Worm (Caenorhabditis elegans): ENCODE data around the gene adm-2.

The adm-2 gene

ce11 chrX:13655769-13656168 is 32.0 kb upstream of the adm-2 start:
- TF ChIP-seq med-1 (GFP tag; optimal IDR thresholded peaks at IDR 0.05; ENCODE audit: insufficient read depth) (no peak), flt-1 (GFP tag; IDR thresholded peaks at IDR 0.05) (no peak), ztf-29 (GFP tag; IDR thresholded peaks at IDR 0.05) (no peak), ref-1 (GFP tag; conservative IDR thresholded peaks at IDR 0.05) (no peak), ztf-23 (GFP tag; IDR thresholded peaks at IDR 0.05) (no peak), tab-1 (GFP tag; IDR thresholded peaks at IDR 0.05) (no peak), klf-2 (GFP tag; conservative IDR thresholded peaks at IDR 0.05) (no peak), cog-1 (tag; optimal IDR thresholded peaks at IDR 0.05) (no peak), T22C8.4 (GFP tag; IDR thresholded peaks at IDR 0.05) (no peak)

DNA sequence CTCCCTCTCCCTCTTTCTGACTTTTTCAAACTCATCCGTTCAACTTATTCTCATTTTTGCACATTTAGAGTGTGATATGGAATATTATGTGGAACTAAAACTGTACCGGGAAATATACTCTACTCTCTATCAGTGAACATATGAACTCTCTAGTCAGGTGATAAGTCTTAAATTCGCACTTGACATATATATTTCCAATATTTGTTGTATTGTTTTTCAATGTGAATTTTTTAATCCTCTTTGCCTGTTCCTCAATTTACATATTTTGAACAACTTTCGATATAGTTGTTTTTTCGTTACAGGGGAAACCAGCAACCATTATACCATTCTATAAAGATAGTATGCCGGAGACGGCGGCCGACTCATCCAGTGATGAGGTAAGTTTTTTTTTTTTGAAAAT is 27.5 kb upstream of the adm-2 start, which contains the start of gene C04A11.1:
Gene C04A11.1 (plus strand): TSS at position 301 of the 400 bp plus-strand sequence.
- TF ChIP-seq tab-1 (GFP tag; IDR thresholded peaks at IDR 0.05) (no peak), ref-1 (GFP tag; conservative IDR thresholded peaks at IDR 0.05) (no peak), klf-2 (GFP tag; conservative IDR thresholded peaks at IDR 0.05) (no peak), cog-1 (tag; optimal IDR thresholded peaks at IDR 0.05) (no peak), ztf-29 (GFP tag; IDR thresholded peaks at IDR 0.05) (no peak), T22C8.4 (GFP tag; IDR thresholded peaks at IDR 0.05) (no peak), ztf-23 (GFP tag; IDR thresholded peaks at IDR 0.05) (no peak), flt-1 (GFP tag; IDR thresholded peaks at IDR 0.05) (no peak), med-1 (GFP tag; optimal IDR thresholded peaks at IDR 0.05; ENCODE audit: insufficient read depth) (no peak)

DNA sequence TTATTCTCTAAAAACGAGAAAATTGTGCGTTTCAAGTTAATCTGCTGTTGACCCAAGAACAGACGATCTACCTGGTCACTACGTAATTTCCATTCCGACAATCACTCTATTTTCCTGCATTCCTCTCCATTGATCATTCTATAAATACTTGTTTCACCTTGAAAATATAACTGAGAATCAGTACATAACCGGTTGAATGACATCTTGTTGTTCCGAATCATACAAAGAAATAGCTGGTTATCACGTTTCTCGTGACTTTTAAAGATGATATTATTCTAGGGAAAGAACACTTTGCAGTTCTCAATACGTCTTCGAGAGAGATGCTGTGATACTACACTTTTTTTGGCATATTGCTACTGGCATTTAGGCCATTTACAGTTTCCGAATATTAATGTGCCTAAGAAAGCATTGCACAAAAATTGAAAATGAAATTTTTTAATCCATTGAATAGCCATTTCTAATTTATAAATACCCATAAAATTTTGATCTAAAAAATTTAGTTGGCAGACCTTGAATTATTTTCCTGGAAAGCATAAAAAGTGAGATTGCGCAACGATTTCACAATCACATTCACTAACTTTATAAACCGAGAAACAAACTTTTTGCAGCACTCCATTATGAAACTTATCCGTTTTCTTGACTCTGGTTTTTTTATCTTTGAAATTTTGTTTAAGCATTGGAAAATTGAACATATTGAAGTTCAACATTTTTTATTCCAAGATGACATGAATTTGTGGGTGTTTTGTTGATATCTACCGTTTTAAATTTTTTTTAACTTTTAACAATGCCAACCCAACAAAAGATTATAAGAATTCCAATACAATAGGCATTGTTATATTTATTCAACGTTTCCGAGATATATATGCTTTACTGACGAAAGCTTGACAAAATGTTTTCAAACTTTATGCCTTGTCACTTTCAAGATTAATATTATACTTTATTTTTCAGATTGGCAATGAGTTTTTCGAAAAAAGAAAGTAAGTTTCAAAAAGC is 23.8 kb upstream of the adm-2 start, which contains the start of gene C04A11.5:
Gene C04A11.5 (plus strand): TSS at position 943 of the 993 bp plus-strand sequence.
- TF ChIP-seq cog-1 (tag; optimal IDR thresholded peaks at IDR 0.05) (no peak), flt-1 (GFP tag; IDR thresholded peaks at IDR 0.05) (no peak), ref-1 (GFP tag; conservative IDR thresholded peaks at IDR 0.05) (no peak), tab-1 (GFP tag; IDR thresholded peaks at IDR 0.05) (no peak), med-1 (GFP tag; optimal IDR thresholded peaks at IDR 0.05; ENCODE audit: insufficient read depth) (no peak), ztf-29 (GFP tag; IDR thresholded peaks at IDR 0.05) (no peak), T22C8.4 (GFP tag; IDR thresholded peaks at IDR 0.05) (no peak), ztf-23 (GFP tag; IDR thresholded peaks at IDR 0.05) (no peak), klf-2 (GFP tag; conservative IDR thresholded peaks at IDR 0.05) (no peak)

ce11 chrX:13665447-13665846 is 22.3 kb upstream of the adm-2 start:
- TF ChIP-seq T22C8.4 (GFP tag; IDR thresholded peaks at IDR 0.05) (peak; percentile 99), klf-2 (GFP tag; conservative IDR thresholded peaks at IDR 0.05) (peak; percentile 99), cog-1 (tag; optimal IDR thresholded peaks at IDR 0.05) (peak; percentile 98), tab-1 (GFP tag; IDR thresholded peaks at IDR 0.05) (peak; percentile 100), ref-1 (GFP tag; conservative IDR thresholded peaks at IDR 0.05) (peak; percentile 98), ztf-29 (GFP tag; IDR thresholded peaks at IDR 0.05) (peak; percentile 99), ztf-23 (GFP tag; IDR thresholded peaks at IDR 0.05) (peak; percentile 98), med-1 (GFP tag; optimal IDR thresholded peaks at IDR 0.05; ENCODE audit: insufficient read depth) (peak; percentile 86), flt-1 (GFP tag; IDR thresholded peaks at IDR 0.05) (peak; percentile 99)

- TF ChIP-seq ztf-23 (GFP tag; IDR thresholded peaks at IDR 0.05) (no peak), tab-1 (GFP tag; IDR thresholded peaks at IDR 0.05) (no peak), klf-2 (GFP tag; conservative IDR thresholded peaks at IDR 0.05) (no peak), flt-1 (GFP tag; IDR thresholded peaks at IDR 0.05) (no peak), T22C8.4 (GFP tag; IDR thresholded peaks at IDR 0.05) (no peak)
These were observed 20.9 kb upstream of the adm-2 start for ce11 chrX:13666864-13667263.

- no peak for TF ChIP-seq tab-1 (GFP tag; IDR thresholded peaks at IDR 0.05)
- no peak for TF ChIP-seq flt-1 (GFP tag; IDR thresholded peaks at IDR 0.05)
- TF ChIP-seq ref-1 (GFP tag; conservative IDR thresholded peaks at IDR 0.05): no peak
- no peak for TF ChIP-seq med-1 (GFP tag; optimal IDR thresholded peaks at IDR 0.05; ENCODE audit: insufficient read depth)
- no peak for TF ChIP-seq ztf-29 (GFP tag; IDR thresholded peaks at IDR 0.05)
- TF ChIP-seq ztf-23 (GFP tag; IDR thresholded peaks at IDR 0.05): no peak
- no peak for TF ChIP-seq cog-1 (tag; optimal IDR thresholded peaks at IDR 0.05)
- no peak for TF ChIP-seq klf-2 (GFP tag; conservative IDR thresholded peaks at IDR 0.05)
- no peak for TF ChIP-seq T22C8.4 (GFP tag; IDR thresholded peaks at IDR 0.05)
These were observed 19.0 kb upstream of the adm-2 start, which contains the start of gene C04A11.2 for ce11 chrX:13668728-13669127. Gene C04A11.2 (minus strand): TSS chrX:13668828.

DNA sequence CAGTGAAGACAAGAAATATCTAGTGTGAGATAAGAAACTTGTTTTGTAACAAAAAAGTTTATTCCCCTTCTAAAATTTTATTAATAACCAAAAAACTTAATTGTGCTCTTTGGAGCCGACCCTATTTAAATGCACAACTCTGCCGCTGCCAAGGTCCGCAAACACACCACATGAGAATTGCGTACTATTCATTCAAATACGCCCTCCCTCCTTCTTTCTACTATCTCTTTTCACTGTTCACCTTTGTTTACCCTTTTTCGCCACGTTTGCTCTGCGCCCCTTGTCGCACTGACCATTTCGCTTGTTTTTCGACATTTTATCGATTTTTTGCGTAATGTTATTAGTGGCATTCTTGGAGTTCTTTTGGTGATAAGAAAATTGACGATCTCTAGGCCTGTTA is 18.1 kb upstream of the adm-2 start:
- TF ChIP-seq ztf-29 (GFP tag; IDR thresholded peaks at IDR 0.05): no peak
- no peak for TF ChIP-seq med-1 (GFP tag; optimal IDR thresholded peaks at IDR 0.05; ENCODE audit: insufficient read depth)
- TF ChIP-seq T22C8.4 (GFP tag; IDR thresholded peaks at IDR 0.05): peak; percentile 61
- TF ChIP-seq tab-1 (GFP tag; IDR thresholded peaks at IDR 0.05): no peak
- peak; percentile 9 for TF ChIP-seq cog-1 (tag; optimal IDR thresholded peaks at IDR 0.05)
- TF ChIP-seq flt-1 (GFP tag; IDR thresholded peaks at IDR 0.05): 0 out of 2 replicates have a peak, but pooled peaks have one; percentile 46
- no peak for TF ChIP-seq ref-1 (GFP tag; conservative IDR thresholded peaks at IDR 0.05)

DNA sequence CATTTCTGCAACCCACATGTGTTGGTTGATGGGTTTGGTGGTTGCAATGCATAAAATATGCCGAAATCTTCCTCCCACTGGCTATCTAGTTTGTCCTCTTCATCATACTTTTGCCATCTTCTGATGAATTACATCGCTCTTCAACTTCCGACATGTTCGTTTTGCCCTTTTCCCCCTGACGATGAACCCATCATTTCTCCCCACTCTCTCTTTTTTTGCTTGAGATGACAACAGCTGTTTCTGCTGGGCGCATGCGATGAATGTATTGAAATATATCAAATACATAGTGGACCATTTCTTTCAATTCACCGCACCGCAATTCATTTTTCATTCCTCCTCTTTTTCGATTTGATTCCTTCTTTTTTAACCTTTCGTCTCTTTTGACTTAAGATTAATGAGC is 16.8 kb upstream of the adm-2 start:
- no peak for TF ChIP-seq med-1 (GFP tag; optimal IDR thresholded peaks at IDR 0.05; ENCODE audit: insufficient read depth)

ce11 chrX:13672622-13673021 is 15.1 kb upstream of the adm-2 start:
- TF ChIP-seq klf-2 (GFP tag; conservative IDR thresholded peaks at IDR 0.05): no peak
- TF ChIP-seq T22C8.4 (GFP tag; IDR thresholded peaks at IDR 0.05): no peak
- no peak for TF ChIP-seq med-1 (GFP tag; optimal IDR thresholded peaks at IDR 0.05; ENCODE audit: insufficient read depth)
- TF ChIP-seq cog-1 (tag; optimal IDR thresholded peaks at IDR 0.05): no peak
- TF ChIP-seq ztf-29 (GFP tag; IDR thresholded peaks at IDR 0.05): no peak
- no peak for TF ChIP-seq ref-1 (GFP tag; conservative IDR thresholded peaks at IDR 0.05)
- no peak for TF ChIP-seq ztf-23 (GFP tag; IDR thresholded peaks at IDR 0.05)
- no peak for TF ChIP-seq flt-1 (GFP tag; IDR thresholded peaks at IDR 0.05)
- TF ChIP-seq tab-1 (GFP tag; IDR thresholded peaks at IDR 0.05): no peak

All from whole organism, midembryonic.